Worm (Caenorhabditis elegans) whole organism, midembryonic: Measurements from ENCODE around the gene F19G12.8.
"Not testable (repeated sequence)": the region's sequence is repeated elsewhere in the genome, so short reads cannot be mapped to it uniquely, and the experiment has no call there.

Experiments used
- T22C8.4 ChIP-seq: fragments of 200-800 bp; sonication (Bioruptor generic); IDR thresholded peaks from 2 replicates; pipeline ENCODE4 v1.3.6; 2022; ENCODE audit warnings: missing genetic modification characterization, missing compliant biosample characterization
- cog-1 ChIP-seq: sonication (generic microtip); optimal IDR thresholded peaks from 2 replicates; lab custom pipeline; 2016; ENCODE audit warnings: missing genetic modification characterization, missing compliant biosample characterization
- flt-1 ChIP-seq: fragments of 200-800 bp; sonication (Bioruptor generic); IDR thresholded peaks from 2 replicates; pipeline ENCODE4 v1.3.6; 2022; ENCODE audit warnings: missing genetic modification characterization, missing compliant biosample characterization
- klf-2 ChIP-seq: fragments of 200-800 bp; sonication (Bioruptor generic); conservative IDR thresholded peaks from 2 replicates; pipeline ENCODE4 v1.3.6; 2022; ENCODE audit warnings: missing genetic modification reagents, missing genetic modification characterization, missing compliant biosample characterization
- med-1 ChIP-seq: sonication (generic microtip); optimal IDR thresholded peaks from 2 replicates; lab custom pipeline; 2017; ENCODE audit warnings: missing genetic modification characterization, mild to moderate bottlenecking, missing compliant biosample characterization, antibody characterized with exemption, missing genetic modification reagents; ENCODE audit not compliant: insufficient read depth
- ref-1 ChIP-seq: fragments of 200-800 bp; sonication (Bioruptor generic); conservative IDR thresholded peaks from 2 replicates; pipeline ENCODE4 v1.3.6; 2022; ENCODE audit warnings: missing genetic modification reagents, missing genetic modification characterization, missing compliant biosample characterization
- tab-1 ChIP-seq: fragments of 200-800 bp; sonication (Bioruptor generic); IDR thresholded peaks from 2 replicates; pipeline ENCODE4 v1.3.6; 2022; ENCODE audit warnings: missing genetic modification characterization, missing compliant biosample characterization
- ztf-23 ChIP-seq: fragments of 200-800 bp; sonication (Bioruptor generic); IDR thresholded peaks from 2 replicates; pipeline ENCODE4 v1.3.6; 2022; ENCODE audit warnings: missing genetic modification reagents, missing genetic modification characterization, missing compliant biosample characterization
- ztf-29 ChIP-seq: fragments of 200-800 bp; sonication (Bioruptor generic); IDR thresholded peaks from 2 replicates; pipeline ENCODE4 v1.3.6; 2022; ENCODE audit warnings: missing genetic modification reagents, missing genetic modification characterization, missing compliant biosample characterization

The F19G12.8 gene

DNA sequence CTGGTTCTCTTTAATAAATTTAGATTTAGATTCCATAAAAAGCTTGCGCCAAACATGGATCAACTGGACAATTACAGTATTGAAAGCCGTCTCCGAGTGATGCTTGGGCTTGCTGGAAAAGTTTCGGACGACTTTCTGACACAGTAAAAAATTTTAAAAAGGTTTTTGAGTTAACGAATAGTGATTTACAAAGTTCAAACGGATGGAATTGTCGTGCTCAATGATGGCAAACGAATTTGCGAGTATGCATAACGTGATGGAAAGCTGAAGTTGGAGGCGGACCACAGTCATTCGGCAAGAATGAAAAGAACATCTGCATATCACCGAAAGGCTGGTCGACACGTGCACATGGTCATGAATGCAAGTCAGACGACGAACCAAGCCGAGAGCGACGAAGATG lies 13.1 kb upstream of the F19G12.8 start, which contains the start of gene ZK402.1:
TSS of gene ZK402.1 (plus strand) at position 301 of the 400 bp plus-strand sequence.
- not testable (repeated sequence) for TF ChIP-seq ref-1; med-1 (GFP tag; lab: Kevin White, UChicago); tab-1 (GFP tag; lab: Robert Waterston, UW)

DNA sequence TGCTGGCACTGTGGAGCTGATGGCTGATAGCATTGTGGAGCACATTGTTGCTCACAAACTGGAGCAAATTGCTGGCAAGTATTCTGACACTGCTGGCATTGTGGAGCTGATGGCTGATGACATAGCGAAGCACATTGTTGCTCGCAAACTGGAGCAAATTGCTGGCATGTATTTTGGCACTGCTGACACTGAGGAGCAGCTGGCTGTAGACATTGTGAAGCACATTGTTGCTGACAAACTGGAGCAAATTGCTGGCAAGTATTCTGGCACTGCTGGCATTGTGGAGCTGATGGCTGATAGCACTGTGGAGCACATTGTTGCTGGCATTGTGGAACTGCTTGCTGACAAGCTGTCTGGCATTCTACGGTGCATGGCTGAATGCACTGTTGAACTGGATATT lies 7.9 kb upstream of the F19G12.8 start:
- TF ChIP-seq cog-1 (tag; lab: Kevin White, UChicago), result no peak
- TF ChIP-seq ztf-29, result no peak

DNA sequence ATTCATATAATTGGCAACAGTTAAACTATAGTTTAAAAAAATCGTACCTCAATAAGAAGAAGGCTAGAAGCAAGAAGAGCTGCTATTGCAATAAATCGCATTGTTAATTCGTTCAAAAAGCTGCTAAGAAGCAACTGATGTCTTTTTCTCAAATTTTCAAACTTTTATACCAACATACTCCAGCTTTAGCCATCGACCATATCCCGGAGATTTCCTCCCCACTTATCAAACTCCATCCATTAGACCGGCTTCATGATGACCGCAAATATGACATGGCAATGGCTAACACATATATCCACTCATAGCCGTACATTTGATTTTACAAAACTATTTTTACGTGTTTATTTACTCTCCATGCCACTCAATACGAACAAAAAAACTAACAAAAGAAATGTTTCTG lies 6.6 kb upstream of the F19G12.8 start, which contains the start of gene abu-2:
TSS of gene abu-2 (minus strand) at position 101 of the 400 bp plus-strand sequence.
- TF ChIP-seq klf-2 (GFP tag; lab: Robert Waterston, UW) (no peak), T22C8.4 (GFP tag; lab: Robert Waterston, UW) (no peak), med-1 (GFP tag; lab: Kevin White, UChicago) (no peak), ztf-23 (GFP tag; lab: Robert Waterston, UW) (no peak), ztf-29 (no peak), flt-1 (GFP tag; lab: Robert Waterston, UW) (no peak), ref-1 (no peak), tab-1 (GFP tag; lab: Robert Waterston, UW) (no peak), cog-1 (tag; lab: Kevin White, UChicago) (no peak)

- TF ChIP-seq T22C8.4 (GFP tag; lab: Robert Waterston, UW), result no peak
- no peak for TF ChIP-seq cog-1 (tag; lab: Kevin White, UChicago)
- no peak for TF ChIP-seq ztf-29
- TF ChIP-seq med-1 (GFP tag; lab: Kevin White, UChicago), result no peak
- TF ChIP-seq klf-2 (GFP tag; lab: Robert Waterston, UW), result no peak
- no peak for TF ChIP-seq ztf-23 (GFP tag; lab: Robert Waterston, UW)
- no peak for TF ChIP-seq flt-1 (GFP tag; lab: Robert Waterston, UW)
- no peak for TF ChIP-seq ref-1
- no peak for TF ChIP-seq tab-1 (GFP tag; lab: Robert Waterston, UW)
Measured at ce11 chrX:1412844-1413243, 4.3 kb upstream of the F19G12.8 start, which contains the start of gene srh-19. Gene srh-19 (plus strand): TSS chrX:1413144.

ce11 chrX:1419163-1419696 lies 2.1 kb downstream of the F19G12.8 start, which contains the start of gene F19G12.9:
Gene F19G12.9 (plus strand): TSS chrX:1419213.
- TF ChIP-seq ztf-23 (GFP tag; lab: Robert Waterston, UW) (no peak), flt-1 (GFP tag; lab: Robert Waterston, UW) (no peak), ztf-29 (no peak), ref-1 (no peak), klf-2 (GFP tag; lab: Robert Waterston, UW) (no peak)

DNA sequence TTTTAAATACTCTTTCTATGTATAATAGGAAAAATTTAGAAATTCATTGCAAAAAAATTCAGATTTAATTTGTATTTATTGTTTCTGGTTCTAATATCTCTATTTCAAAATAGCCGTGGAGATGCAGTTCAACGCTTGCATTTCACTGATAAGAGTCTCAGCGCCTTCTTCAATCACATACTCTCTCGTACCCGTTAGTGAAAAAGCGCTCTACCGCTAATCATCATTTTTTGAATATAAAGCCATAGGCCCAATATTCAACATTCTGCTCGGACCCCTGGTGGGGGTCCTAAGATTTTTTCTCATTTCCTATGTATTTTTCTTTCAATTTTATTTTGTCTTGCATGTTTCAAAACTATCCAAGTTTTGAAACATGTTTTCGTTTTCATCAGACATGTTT lies 3.4 kb downstream of the F19G12.8 start:
- TF ChIP-seq flt-1 (GFP tag; lab: Robert Waterston, UW), result no peak
- no peak for TF ChIP-seq ztf-29
- TF ChIP-seq ztf-23 (GFP tag; lab: Robert Waterston, UW), result no peak
- TF ChIP-seq ref-1, result no peak
- no peak for TF ChIP-seq klf-2 (GFP tag; lab: Robert Waterston, UW)
- no peak for TF ChIP-seq cog-1 (tag; lab: Kevin White, UChicago)
- TF ChIP-seq med-1 (GFP tag; lab: Kevin White, UChicago), result no peak

ce11 chrX:1424509-1424908 lies 7.4 kb downstream of the F19G12.8 start, which contains the start of gene F19G12.3:
Gene F19G12.3 (plus strand): TSS chrX:1424809.
- no peak for TF ChIP-seq ztf-29
- TF ChIP-seq T22C8.4 (GFP tag; lab: Robert Waterston, UW), result no peak
- no peak for TF ChIP-seq tab-1 (GFP tag; lab: Robert Waterston, UW)
- TF ChIP-seq cog-1 (tag; lab: Kevin White, UChicago), result no peak
- TF ChIP-seq ref-1, result no peak
- no peak for TF ChIP-seq flt-1 (GFP tag; lab: Robert Waterston, UW)
- TF ChIP-seq med-1 (GFP tag; lab: Kevin White, UChicago), result no peak
- TF ChIP-seq ztf-23 (GFP tag; lab: Robert Waterston, UW), result no peak
- TF ChIP-seq klf-2 (GFP tag; lab: Robert Waterston, UW), result no peak

DNA sequence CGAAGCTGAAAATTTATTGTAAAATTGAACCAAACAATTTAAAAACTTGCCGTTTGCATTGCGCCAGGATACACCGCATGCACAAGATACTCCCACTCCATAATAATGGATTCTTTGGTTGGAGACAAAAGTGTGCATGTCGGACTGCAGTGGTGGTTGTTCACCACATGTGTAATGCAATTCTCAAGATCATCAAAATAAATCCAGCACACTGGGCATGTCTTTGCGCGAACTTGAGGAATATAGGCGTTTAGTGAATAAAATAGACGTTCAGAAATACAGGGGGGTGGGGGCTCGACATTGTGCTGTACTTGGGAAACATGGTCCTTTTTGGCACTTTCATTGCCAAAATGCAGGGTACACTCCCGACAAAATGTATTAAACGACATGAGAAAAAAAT lies 9.3 kb downstream of the F19G12.8 start, which contains the start of gene F19G12.11:
TSS of gene F19G12.11 (minus strand) at position 101 of the 400 bp plus-strand sequence.
- TF ChIP-seq tab-1 (GFP tag; lab: Robert Waterston, UW) (no peak), T22C8.4 (GFP tag; lab: Robert Waterston, UW) (no peak), ztf-23 (GFP tag; lab: Robert Waterston, UW) (no peak), ztf-29 (no peak), cog-1 (tag; lab: Kevin White, UChicago) (no peak), ref-1 (no peak)

ce11 chrX:1430707-1431106 lies 13.6 kb downstream of the F19G12.8 start, which contains the start of gene F19G12.1:
Gene F19G12.1 (plus strand): TSS chrX:1431007.
- not testable (repeated sequence) for TF ChIP-seq med-1 (GFP tag; lab: Kevin White, UChicago); ref-1; cog-1 (tag; lab: Kevin White, UChicago)

DNA sequence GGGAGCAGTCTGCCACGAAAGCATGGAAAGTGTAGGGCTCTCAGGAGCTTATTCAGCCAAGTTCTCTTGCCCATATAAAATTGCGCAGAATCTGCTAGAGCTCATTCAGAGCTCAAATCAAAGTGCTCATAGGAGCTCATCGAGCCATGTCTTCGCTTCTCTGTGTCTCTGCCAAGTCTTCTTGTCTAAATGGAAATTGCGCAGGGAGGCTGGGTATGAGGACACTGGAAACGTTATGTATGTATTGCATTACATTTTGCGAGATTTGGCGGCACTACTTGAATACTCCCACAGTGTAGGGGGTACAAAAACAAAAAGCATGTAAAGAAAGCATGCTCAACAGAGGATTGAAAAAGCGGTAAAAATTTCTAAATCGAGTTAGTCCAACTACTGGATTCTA lies 20.0 kb downstream of the F19G12.8 start:
- TF ChIP-seq ztf-23 (GFP tag; lab: Robert Waterston, UW) (no peak), med-1 (GFP tag; lab: Kevin White, UChicago) (no peak), flt-1 (GFP tag; lab: Robert Waterston, UW) (no peak), ztf-29 (no peak), ref-1 (no peak), tab-1 (GFP tag; lab: Robert Waterston, UW) (no peak), klf-2 (GFP tag; lab: Robert Waterston, UW) (no peak), cog-1 (tag; lab: Kevin White, UChicago) (no peak), T22C8.4 (GFP tag; lab: Robert Waterston, UW) (no peak)
